Fruit fly (Drosophila melanogaster): Measurements from ENCODE around the gene for.
A peak's percentile ranks its signal among the peaks of the same experiment; 100 is the strongest.

Gene for

dm6 chr2L:3628819-3629218, 27.9 kb downstream of the for start (continued):
- peak; percentile 30 for TF ChIP-seq CG7839 (tag; optimal IDR thresholded peaks at IDR 0.05)
- TF ChIP-seq HmgZ (tag; optimal IDR thresholded peaks at IDR 0.05): peak; percentile 47
- TF ChIP-seq CG10543 (GFP tag; optimal IDR thresholded peaks at IDR 0.05): peak; percentile 84
- TF ChIP-seq Sox100B (GFP tag; optimal IDR thresholded peaks at IDR 0.05): peak; percentile 86
- TF ChIP-seq CG12299 (tag; optimal IDR thresholded peaks at IDR 0.05): peak; percentile 4
- TF ChIP-seq CG6654 (GFP tag; optimal IDR thresholded peaks at IDR 0.05): peak; percentile 22
- no peak for TF ChIP-seq CG14965 (GFP tag; optimal IDR thresholded peaks at IDR 0.05; ENCODE audit: borderline replicate concordance)
- no peak for TF ChIP-seq CG31388 (GFP tag; optimal IDR thresholded peaks at IDR 0.05)
- no peak for TF ChIP-seq MBD-R2 (GFP tag; IDR thresholded peaks at IDR 0.05)
- no peak for TF ChIP-seq CG32772 (GFP tag; IDR thresholded peaks at IDR 0.05)
- peak; percentile 84 for TF ChIP-seq Hey (tag; optimal IDR thresholded peaks at IDR 0.05)
- TF ChIP-seq scrt (GFP tag; optimal IDR thresholded peaks at IDR 0.05): peak; percentile 76
- no peak; the same call in 2 of the 3 replicates for TF ChIP-seq CG34422 (GFP tag; IDR thresholded peaks at IDR 0.05)

- TF ChIP-seq slp2 (GFP tag; optimal IDR thresholded peaks at IDR 0.05) (no peak), gt (GFP tag; IDR thresholded peaks at IDR 0.05) (no peak), Myb (GFP tag; optimal IDR thresholded peaks at IDR 0.05) (no peak), stwl (tag; optimal IDR thresholded peaks at IDR 0.05) (no peak), CG31441 (GFP tag; IDR thresholded peaks at IDR 0.05) (0 out of 2 replicates have a peak, but pooled peaks have one; percentile 17), Optix (GFP tag; IDR thresholded peaks at IDR 0.05) (0 out of 3 replicates have a peak, but pooled peaks have one; percentile 18), Xbp1 (GFP tag; optimal IDR thresholded peaks at IDR 0.05) (no peak), CG10654 (GFP tag; optimal IDR thresholded peaks at IDR 0.05) (no peak), Hr51 (GFP tag; optimal IDR thresholded peaks at IDR 0.05) (no peak), CG16815 (GFP tag; optimal IDR thresholded peaks at IDR 0.05) (no peak), row (GFP tag; IDR thresholded peaks at IDR 0.05) (peak; percentile 48; the same call in 2 of the 3 replicates), CG7271 (tag; optimal IDR thresholded peaks at IDR 0.05) (no peak), Nf-YB (GFP tag; optimal IDR thresholded peaks at IDR 0.05) (no peak), dmrt99B (tag; optimal IDR thresholded peaks at IDR 0.05) (peak; percentile 3), CG34422 (GFP tag; IDR thresholded peaks at IDR 0.05) (0 out of 3 replicates have a peak, but pooled peaks have one; percentile 17), CG2712 (tag; optimal IDR thresholded peaks at IDR 0.05) (peak; percentile 46), trem (tag; optimal IDR thresholded peaks at IDR 0.05) (peak; percentile 7), Asciz (GFP tag; optimal IDR thresholded peaks at IDR 0.05) (no peak), CG1647 (GFP tag; optimal IDR thresholded peaks at IDR 0.05) (no peak), ATbp (GFP tag; optimal IDR thresholded peaks at IDR 0.05) (no peak), Bgb (GFP tag; IDR thresholded peaks at IDR 0.05; ENCODE audit: partially characterized antibody) (no peak), ewg (GFP tag; optimal IDR thresholded peaks at IDR 0.05) (no peak), wor (GFP tag; IDR thresholded peaks at IDR 0.05) (no peak), zen2 (GFP tag; IDR thresholded peaks at IDR 0.05; ENCODE audit: partially characterized antibody) (no peak), zen (tag; optimal IDR thresholded peaks at IDR 0.05) (peak; percentile 5), CG12219 (GFP tag; optimal IDR thresholded peaks at IDR 0.05) (no peak), gce (GFP tag; IDR thresholded peaks at IDR 0.05) (no peak), otp (GFP tag; IDR thresholded peaks at IDR 0.05) (peak; percentile 42; the same call in 1 of the 3 replicates), Nf-YA (GFP tag; IDR thresholded peaks at IDR 0.05) (no peak), CG6254 (GFP tag; optimal IDR thresholded peaks at IDR 0.05) (peak; percentile 38), CG2875 (GFP tag; optimal IDR thresholded peaks at IDR 0.05) (no peak), CG34224 (GFP tag; IDR thresholded peaks at IDR 0.05; ENCODE audit: partially characterized antibody) (no peak), insv (GFP tag; optimal IDR thresholded peaks at IDR 0.05) (no peak), Doc3 (GFP tag; IDR thresholded peaks at IDR 0.05; ENCODE audit: partially characterized antibody) (no peak), Vsx1 (GFP tag; optimal IDR thresholded peaks at IDR 0.05) (no peak), phol (tag; optimal IDR thresholded peaks at IDR 0.05) (peak; percentile 18), ci (GFP tag; IDR thresholded peaks at IDR 0.05) (peak; percentile 13; the same call in 1 of the 3 replicates)
These were observed 32.0 kb downstream of the for start for dm6 chr2L:3624784-3625183.
